Fruit fly (Drosophila melanogaster) whole organism, prepupa: Measurements from ENCODE around the gene Ir68b.

Experiments used
- CG11294 ChIP-seq: fragments of 200-800 bp; sonication (Bioruptor generic); IDR thresholded peaks from 2 replicates; pipeline ENCODE4 v1.3.6; 2022; ENCODE audit warnings: missing biosample characterization, missing genetic modification characterization
- Hr38 ChIP-seq: sonication (Bioruptor generic); optimal IDR thresholded peaks from 2 replicates; lab custom pipeline; 2016; ENCODE audit warnings: missing biosample characterization, missing genetic modification characterization
- Sox102F ChIP-seq: fragments of 200-800 bp; sonication (Bioruptor generic); optimal IDR thresholded peaks from 2 replicates; lab custom pipeline; 2016; ENCODE audit warnings: missing biosample characterization, mild to moderate bottlenecking, missing genetic modification characterization

DNA sequence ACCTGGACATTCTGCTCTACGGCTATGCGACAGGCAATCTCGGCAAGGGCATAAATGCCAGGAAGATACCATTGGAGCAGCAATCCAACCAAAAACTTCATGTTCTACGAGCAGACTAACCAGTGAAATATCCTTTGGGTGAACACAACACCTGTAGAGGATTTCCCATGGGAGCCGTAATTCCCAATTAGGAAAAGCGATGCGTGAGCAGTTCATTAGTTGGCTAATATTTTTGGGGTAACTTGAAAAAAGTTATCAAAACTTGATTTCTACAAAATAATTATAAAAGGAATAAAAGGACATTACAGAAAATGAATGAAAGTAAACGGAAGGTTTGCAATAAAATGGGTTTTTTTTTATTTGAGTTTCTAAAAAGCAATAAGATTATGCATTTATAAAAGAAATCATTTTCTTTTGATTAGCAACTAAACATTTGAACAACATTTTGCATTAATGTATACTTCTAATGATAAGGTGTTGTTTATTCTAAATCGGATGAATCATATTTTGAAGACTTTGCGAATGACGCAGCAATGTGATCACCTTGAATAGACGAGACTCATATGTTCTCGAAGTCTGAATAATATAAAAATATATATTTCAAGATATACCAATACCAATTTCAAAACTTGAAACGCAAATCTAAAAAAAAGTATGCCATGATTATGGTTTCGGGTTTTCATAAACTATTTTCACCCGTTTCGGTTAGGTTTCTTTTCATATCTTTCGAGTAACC lies at the start of gene Ir68b, which contains the start of gene CG34241:
- TF ChIP-seq Hr38 = no peak
- no peak for TF ChIP-seq Sox102F (GFP tag; lab: Kevin White, UChicago)
- no peak for TF ChIP-seq CG11294
